Worm (Caenorhabditis elegans): ENCODE results near the gene C24A8.6.

Gene C24A8.6

DNA sequence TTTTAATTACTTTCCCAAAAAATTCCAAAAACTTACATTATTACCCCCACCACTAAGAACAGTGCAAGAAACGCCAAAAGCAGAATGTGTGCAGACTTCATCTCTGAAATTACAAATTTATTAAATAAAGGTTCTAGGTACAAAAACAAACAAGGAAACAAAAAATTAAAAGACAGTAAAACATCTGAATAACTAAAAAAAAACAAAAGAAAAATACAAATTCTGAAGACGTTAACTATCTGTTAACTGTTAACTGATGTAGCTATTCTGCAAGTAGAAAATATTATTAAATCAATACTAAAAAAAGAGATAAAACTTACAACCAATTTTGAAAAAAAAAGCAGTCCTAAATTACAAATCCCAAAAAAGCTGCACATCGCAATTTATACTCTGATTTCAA, 39.2 kb upstream of the C24A8.6 start, which contains the start of gene R160.13:
R160.13 (minus strand) TSS at position 101 of the 400 bp plus-strand sequence.
- TF ChIP-seq mls-2 (tag; optimal IDR thresholded peaks at IDR 0.05) (no peak), ham-2 (GFP tag; optimal IDR thresholded peaks at IDR 0.05) (no peak), nhr-237 (tag; optimal IDR thresholded peaks at IDR 0.05) (no peak), nhr-76 (tag; optimal IDR thresholded peaks at IDR 0.05) (no peak), flh-1 (GFP tag; optimal IDR thresholded peaks at IDR 0.05) (no peak), zip-8 (tag; optimal IDR thresholded peaks at IDR 0.05) (no peak), sptf-1 (tag; optimal IDR thresholded peaks at IDR 0.05) (no peak), unc-62 (GFP tag; optimal IDR thresholded peaks at IDR 0.05) (no peak), ceh-39 (tag; optimal IDR thresholded peaks at IDR 0.05) (no peak), M03D4.4 (tag; optimal IDR thresholded peaks at IDR 0.05) (no peak), nhr-2 (tag; optimal IDR thresholded peaks at IDR 0.05) (no peak), unc-120 (tag; optimal IDR thresholded peaks at IDR 0.05; ENCODE audit: poor library complexity, severe bottlenecking) (no peak), pha-4 (tag; optimal IDR thresholded peaks at IDR 0.05) (no peak)

DNA sequence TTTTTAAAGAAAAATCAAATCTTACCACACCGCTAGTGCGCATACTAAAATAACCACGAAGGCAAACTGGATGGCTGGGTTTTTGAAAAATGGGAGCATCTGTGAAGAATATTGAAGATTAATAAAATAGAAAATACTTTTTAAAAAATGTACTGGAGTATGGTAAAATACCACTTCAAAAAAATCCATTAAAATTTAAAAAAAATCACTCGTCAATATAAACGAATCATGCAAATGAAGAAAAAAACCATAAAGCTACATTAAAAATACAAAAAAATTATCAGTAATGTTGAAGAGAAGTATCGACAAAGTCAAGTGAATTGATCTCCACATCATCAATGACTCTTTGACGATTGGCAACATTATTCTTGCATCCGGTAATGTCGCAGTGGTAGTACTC, 38.6 kb upstream of the C24A8.6 start, which contains the start of gene R160.5:
R160.5 (minus strand) TSS at position 101 of the 400 bp plus-strand sequence.
- TF ChIP-seq lin-32 (GFP tag; optimal IDR thresholded peaks at IDR 0.05) (no peak), nhr-12 (tag; optimal IDR thresholded peaks at IDR 0.05) (no peak), hlh-1 (tag; optimal IDR thresholded peaks at IDR 0.05) (no peak), nhr-237 (tag; optimal IDR thresholded peaks at IDR 0.05) (no peak), nhr-2 (tag; optimal IDR thresholded peaks at IDR 0.05) (no peak), ham-2 (GFP tag; optimal IDR thresholded peaks at IDR 0.05) (no peak), ces-1 (GFP tag; optimal IDR thresholded peaks at IDR 0.05) (no peak), flh-1 (GFP tag; optimal IDR thresholded peaks at IDR 0.05) (no peak), drap-1 (GFP tag; optimal IDR thresholded peaks at IDR 0.05) (no peak), ceh-83 (GFP tag; optimal IDR thresholded peaks at IDR 0.05) (no peak), unc-62 (GFP tag; optimal IDR thresholded peaks at IDR 0.05) (no peak), sem-2 (GFP tag; optimal IDR thresholded peaks at IDR 0.05) (no peak), lin-13 (tag; optimal IDR thresholded peaks at IDR 0.05) (no peak), tbx-8 (GFP tag; optimal IDR thresholded peaks at IDR 0.05) (no peak)

DNA sequence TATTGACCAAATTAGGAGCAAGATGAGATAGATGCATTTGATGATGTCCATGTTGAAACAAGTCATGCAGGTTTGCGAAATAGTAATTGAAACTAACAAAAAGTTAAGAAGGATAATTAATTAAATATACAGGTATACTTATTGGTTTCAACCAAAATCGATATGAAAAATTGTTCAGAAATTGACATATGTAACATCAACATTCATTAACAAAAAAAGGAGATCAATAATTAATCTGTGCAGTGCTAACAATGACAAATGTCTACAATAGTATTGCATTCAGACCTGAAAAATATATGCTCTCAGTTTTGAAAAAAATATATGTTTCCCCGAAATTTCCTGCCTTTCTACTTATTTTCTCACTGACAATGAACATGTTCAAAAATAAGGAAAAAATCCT, 36.6 kb upstream of the C24A8.6 start, which contains the start of gene R160.4:
R160.4 (minus strand) TSS at position 101 of the 400 bp plus-strand sequence.
- TF ChIP-seq nhr-12 (tag; optimal IDR thresholded peaks at IDR 0.05) (no peak), M03D4.4 (tag; optimal IDR thresholded peaks at IDR 0.05) (no peak)

DNA sequence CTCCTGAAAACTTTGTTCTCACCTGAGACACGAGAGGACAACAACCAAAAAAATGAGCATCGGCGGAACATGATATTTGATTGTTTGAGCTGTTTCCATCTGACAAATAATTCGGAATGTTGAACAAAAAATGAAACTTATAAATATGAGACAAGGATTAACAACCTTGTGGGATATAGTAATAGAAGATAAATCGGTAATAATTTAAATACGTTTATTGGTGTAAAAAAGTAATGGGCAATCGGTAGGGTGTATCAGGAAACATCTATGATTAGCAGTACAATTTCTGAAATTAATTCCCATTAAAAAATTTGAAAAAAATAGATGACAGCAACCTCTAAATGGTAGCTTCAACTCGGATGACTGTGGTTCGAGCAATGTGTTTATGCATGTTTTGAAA, 35.2 kb upstream of the C24A8.6 start, which contains the start of gene R160.10:
R160.10 (minus strand) TSS at position 101 of the 400 bp plus-strand sequence.
- TF ChIP-seq elt-3 (tag; optimal IDR thresholded peaks at IDR 0.05) = no peak
- TF ChIP-seq ceh-83 (GFP tag; optimal IDR thresholded peaks at IDR 0.05) = no peak
- no peak for TF ChIP-seq mab-5 (tag; optimal IDR thresholded peaks at IDR 0.05)
- TF ChIP-seq unc-120 (tag; optimal IDR thresholded peaks at IDR 0.05; ENCODE audit: poor library complexity, severe bottlenecking) = no peak
- no peak for TF ChIP-seq nhr-2 (tag; optimal IDR thresholded peaks at IDR 0.05)

DNA sequence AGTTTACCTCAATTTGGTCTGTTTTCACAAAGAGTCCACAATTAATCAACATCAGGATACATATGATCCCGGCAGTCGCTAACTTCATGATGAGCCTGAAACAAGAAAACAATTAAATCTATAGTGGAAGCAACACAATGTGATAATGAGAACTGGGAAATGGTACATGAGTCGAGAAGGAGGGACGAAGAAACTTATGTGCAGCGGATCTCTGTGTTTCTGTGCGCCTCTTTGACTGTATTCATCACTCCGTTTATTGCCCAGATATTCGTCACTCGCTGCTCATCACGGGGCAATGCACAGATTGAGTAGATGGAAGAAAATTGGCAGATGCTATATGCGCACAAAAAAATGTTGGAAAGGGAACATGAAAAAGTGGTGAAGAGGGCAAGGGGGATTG, 34.0 kb upstream of the C24A8.6 start, which contains the start of gene R160.3:
R160.3 (minus strand) TSS at position 101 of the 400 bp plus-strand sequence.
- no peak for TF ChIP-seq pha-4 (tag; optimal IDR thresholded peaks at IDR 0.05)
- TF ChIP-seq bed-3 (GFP tag; optimal IDR thresholded peaks at IDR 0.05) = no peak
- no peak for TF ChIP-seq mab-5 (tag; optimal IDR thresholded peaks at IDR 0.05)
- TF ChIP-seq lin-13 (tag; optimal IDR thresholded peaks at IDR 0.05) = no peak
- no peak for TF ChIP-seq flh-1 (GFP tag; optimal IDR thresholded peaks at IDR 0.05)
- TF ChIP-seq blmp-1 (tag; optimal IDR thresholded peaks at IDR 0.05) = no peak
- no peak for TF ChIP-seq unc-120 (tag; optimal IDR thresholded peaks at IDR 0.05; ENCODE audit: poor library complexity, severe bottlenecking)
- no peak for TF ChIP-seq hlh-1 (tag; optimal IDR thresholded peaks at IDR 0.05)

DNA sequence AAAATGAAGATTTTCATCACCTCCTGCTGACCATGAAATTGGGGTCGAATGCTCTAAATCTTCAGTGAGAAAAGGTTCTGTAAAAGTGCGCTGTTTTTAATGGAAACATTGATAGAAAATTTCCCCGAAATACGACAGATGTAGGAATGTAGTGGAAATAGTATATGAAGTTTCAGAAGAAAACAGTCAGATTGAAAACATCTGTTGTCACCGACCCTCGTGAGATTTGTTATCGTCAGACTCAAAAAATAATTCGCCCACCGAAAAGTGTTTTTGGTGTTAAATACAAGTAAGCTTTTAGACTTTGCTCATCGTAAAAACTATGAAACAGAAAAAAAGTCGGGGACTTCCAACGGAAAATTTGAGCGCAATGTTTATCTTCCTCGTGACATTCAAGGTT, 32.7 kb upstream of the C24A8.6 start, which contains the start of gene F14H12.8:
F14H12.8 (minus strand) TSS at position 101 of the 400 bp plus-strand sequence.
- TF ChIP-seq ceh-83 (GFP tag; optimal IDR thresholded peaks at IDR 0.05) (no peak), mep-1 (tag; optimal IDR thresholded peaks at IDR 0.05) (no peak), nhr-76 (tag; optimal IDR thresholded peaks at IDR 0.05) (no peak), unc-39 (tag; optimal IDR thresholded peaks at IDR 0.05) (no peak), elt-3 (tag; optimal IDR thresholded peaks at IDR 0.05) (no peak), cnd-1 (tag; optimal IDR thresholded peaks at IDR 0.05) (no peak), sptf-1 (tag; optimal IDR thresholded peaks at IDR 0.05) (no peak), sem-2 (GFP tag; optimal IDR thresholded peaks at IDR 0.05) (no peak), lin-13 (tag; optimal IDR thresholded peaks at IDR 0.05) (no peak), ztf-11 (tag; optimal IDR thresholded peaks at IDR 0.05) (no peak), drap-1 (GFP tag; optimal IDR thresholded peaks at IDR 0.05) (no peak), mls-2 (tag; optimal IDR thresholded peaks at IDR 0.05) (no peak), unc-120 (tag; optimal IDR thresholded peaks at IDR 0.05; ENCODE audit: poor library complexity, severe bottlenecking) (no peak), hlh-1 (tag; optimal IDR thresholded peaks at IDR 0.05) (no peak), bed-3 (GFP tag; optimal IDR thresholded peaks at IDR 0.05) (no peak), flh-1 (GFP tag; optimal IDR thresholded peaks at IDR 0.05) (no peak), nhr-2 (tag; optimal IDR thresholded peaks at IDR 0.05) (no peak), nhr-28 (tag; optimal IDR thresholded peaks at IDR 0.05) (no peak)
